Worm (Caenorhabditis elegans) whole organism, L4 larva: ENCODE measurements around the gene nhr-11.

Experiments used
- Y48G9A.11 ChIP-seq: fragments of 200-800 bp; sonication (Bioruptor generic); IDR thresholded peaks from 2 replicates; pipeline ENCODE4 v1.3.6; 2022; ENCODE audit warnings: missing genetic modification reagents, missing genetic modification characterization, missing compliant biosample characterization
- Y75B8A.6 ChIP-seq: fragments of 200-800 bp; sonication (Bioruptor generic); IDR thresholded peaks from 2 replicates; pipeline ENCODE4 v1.3.6; 2022; ENCODE audit warnings: missing genetic modification reagents, missing genetic modification characterization, missing compliant biosample characterization
- daf-19 ChIP-seq: fragments of 200-800 bp; sonication (Bioruptor generic); conservative IDR thresholded peaks from 2 replicates; pipeline ENCODE4 v1.3.6; 2022; ENCODE audit warnings: missing genetic modification characterization, missing compliant biosample characterization
- fos-1 ChIP-seq: fragments of 150-350 bp; optimal IDR thresholded peaks from 2 replicates; lab custom pipeline; 2014; ENCODE audit warnings: missing biosample characterization, missing genetic modification characterization

DNA sequence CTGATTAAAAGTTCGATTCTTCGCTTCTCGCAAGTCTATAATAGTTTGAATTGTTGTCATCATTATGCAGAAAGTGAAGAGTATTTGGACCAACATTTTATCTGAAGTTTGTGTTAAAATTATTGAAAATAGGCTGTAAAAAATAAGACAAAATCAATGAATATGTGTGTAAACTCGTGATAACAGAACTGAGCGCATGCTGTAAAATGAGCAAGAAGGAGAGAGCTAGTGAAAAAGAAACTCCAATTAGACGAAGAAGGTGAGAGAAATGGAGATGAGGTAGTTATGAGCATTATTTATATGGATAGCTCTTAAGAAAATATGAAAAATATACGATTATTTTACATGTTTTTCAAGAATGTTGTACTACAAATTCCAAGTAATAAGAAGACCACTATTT lies 49.0 kb upstream of the nhr-11 start, which contains the start of gene C53D6.4:
- TF ChIP-seq daf-19 (GFP tag; lab: Robert Waterston, UW), result no peak
- TF ChIP-seq Y48G9A.11, result no peak
- TF ChIP-seq fos-1 (tag; lab: Kevin White, UChicago), result no peak
- no peak for TF ChIP-seq Y75B8A.6 (GFP tag; lab: Robert Waterston, UW)
